Worm (Caenorhabditis elegans) whole organism, L1 larva: ENCODE results near the gene T02G5.3.
A peak's percentile ranks its signal among the peaks of the same experiment; 100 is the strongest.

Experiments used
- C04F5.9 ChIP-seq: sonication (generic microtip); optimal IDR thresholded peaks from 2 replicates; lab custom pipeline; 2016; ENCODE audit warnings: missing genetic modification characterization, missing compliant biosample characterization
- C16A3.4 ChIP-seq: fragments of 150-350 bp; optimal IDR thresholded peaks from 2 replicates; lab custom pipeline; 2014; ENCODE audit warnings: missing biosample characterization, missing genetic modification characterization
- C34B4.2 ChIP-seq: sonication (generic microtip); optimal IDR thresholded peaks from 2 replicates; lab custom pipeline; 2017; ENCODE audit warnings: mild to moderate bottlenecking, missing genetic modification characterization, missing compliant biosample characterization
- F16B12.6 ChIP-seq: fragments of 150-350 bp; optimal IDR thresholded peaks from 2 replicates; lab custom pipeline; 2014; ENCODE audit warnings: missing biosample characterization, missing genetic modification characterization
- aly-2 ChIP-seq: fragments of 150-350 bp; optimal IDR thresholded peaks from 2 replicates; lab custom pipeline; 2014; ENCODE audit warnings: missing biosample characterization, missing genetic modification characterization
- ama-1 ChIP-seq: fragments of 150-350 bp; optimal IDR thresholded peaks from 2 replicates; lab custom pipeline; 2014
- blmp-1 ChIP-seq: fragments of 150-350 bp; optimal IDR thresholded peaks from 2 replicates; lab custom pipeline; 2014; ENCODE audit warnings: missing biosample characterization, missing genetic modification characterization
- ceh-63 ChIP-seq: fragments of 200-800 bp; sonication (Bioruptor generic); optimal IDR thresholded peaks from 2 replicates; lab custom pipeline; 2018; ENCODE audit warnings: mild to moderate bottlenecking, missing genetic modification characterization, missing compliant biosample characterization
- ceh-8 ChIP-seq: fragments of 200-800 bp; sonication (Bioruptor generic); optimal IDR thresholded peaks from 2 replicates; lab custom pipeline; 2018; ENCODE audit warnings: mild to moderate bottlenecking, missing genetic modification characterization, moderate library complexity, missing compliant biosample characterization
- ces-1 ChIP-seq: fragments of 150-350 bp; optimal IDR thresholded peaks from 2 replicates; lab custom pipeline; 2014; ENCODE audit warnings: missing biosample characterization, missing genetic modification reagents, missing genetic modification characterization
- dpl-1 ChIP-seq, 3 experiments: fragments of 150-350 bp in 2 of 3; sonication (generic microtip) in 1 of 3; optimal IDR thresholded peaks; 2 replicates each; lab custom pipeline; 2014 to 2017; ENCODE audit warnings: missing biosample characterization in 3 of 3, missing genetic modification characterization in 3 of 3, missing genetic modification reagents in 3 of 3
- dsc-1 ChIP-seq: sonication (generic microtip); optimal IDR thresholded peaks from 2 replicates; lab custom pipeline; 2016; ENCODE audit warnings: mild to moderate bottlenecking, missing genetic modification characterization, missing compliant biosample characterization
- efl-1 ChIP-seq, 4 experiments: fragments of 150-350 bp; optimal IDR thresholded peaks in 3 of 4; peaks in 1 of 4; 1 replicate in 1 of 4; 2 replicates in 3 of 4; lab custom pipeline; 2014; ENCODE audit warnings: missing biosample characterization in 2 of 4, missing genetic modification characterization in 2 of 4, missing genetic modification reagents in 2 of 4
- egl-27 ChIP-seq, 2 experiments: fragments of 150-350 bp in 1 of 2; sonication (generic microtip); optimal IDR thresholded peaks; 3 replicates each; lab custom pipeline; 2017 to 2018; ENCODE audit warnings: missing biosample characterization in 2 of 2, missing genetic modification characterization in 2 of 2, missing genetic modification reagents in 2 of 2
- elt-2 ChIP-seq: sonication (generic microtip); optimal IDR thresholded peaks from 2 replicates; lab custom pipeline; 2016; ENCODE audit warnings: missing genetic modification characterization, mild to moderate bottlenecking, inconsistent platforms, missing compliant biosample characterization, missing genetic modification reagents
- ets-5 ChIP-seq: fragments of 200-800 bp; sonication (Bioruptor generic); IDR thresholded peaks from 2 replicates; pipeline ENCODE4 v1.3.6; 2022; ENCODE audit warnings: missing genetic modification characterization, missing compliant biosample characterization
- fkh-10 ChIP-seq: sonication (generic microtip); optimal IDR thresholded peaks from 2 replicates; lab custom pipeline; 2017; ENCODE audit warnings: missing biosample characterization, missing genetic modification reagents, missing genetic modification characterization
- fkh-4 ChIP-seq: sonication (generic microtip); optimal IDR thresholded peaks from 2 replicates; lab custom pipeline; 2016; ENCODE audit warnings: missing compliant biosample characterization, missing genetic modification characterization, borderline replicate concordance
- fkh-8 ChIP-seq: sonication (generic microtip); optimal IDR thresholded peaks from 2 replicates; lab custom pipeline; 2016; ENCODE audit warnings: mild to moderate bottlenecking, missing genetic modification characterization, missing compliant biosample characterization
- hpl-2 ChIP-seq: fragments of 150-350 bp; optimal IDR thresholded peaks from 2 replicates; lab custom pipeline; 2014; ENCODE audit warnings: missing biosample characterization, missing genetic modification reagents, missing genetic modification characterization
- isw-1 ChIP-seq: fragments of 200-800 bp; sonication (Bioruptor generic); IDR thresholded peaks from 2 replicates; pipeline ENCODE4 v1.3.6; 2022; ENCODE audit warnings: missing genetic modification characterization, missing compliant biosample characterization
- lin-13 ChIP-seq: fragments of 150-350 bp; optimal IDR thresholded peaks from 2 replicates; lab custom pipeline; 2014; ENCODE audit warnings: missing biosample characterization, missing genetic modification reagents, missing genetic modification characterization
- lin-14 ChIP-seq: fragments of 200-800 bp; sonication (Bioruptor generic); optimal IDR thresholded peaks from 2 replicates; lab custom pipeline; 2018; ENCODE audit warnings: mild to moderate bottlenecking, missing genetic modification characterization, moderate library complexity, missing compliant biosample characterization
- lin-15B ChIP-seq: fragments of 150-350 bp; sonication (generic microtip); optimal IDR thresholded peaks from 3 replicates; lab custom pipeline; 2014; ENCODE audit warnings: missing biosample characterization, missing genetic modification characterization
- lin-39 ChIP-seq: fragments of 150-350 bp; optimal IDR thresholded peaks from 2 replicates; lab custom pipeline; 2014; ENCODE audit warnings: missing biosample characterization, missing genetic modification reagents, missing genetic modification characterization
- lir-3 ChIP-seq: sonication (generic microtip); optimal IDR thresholded peaks from 2 replicates; lab custom pipeline; 2016; ENCODE audit warnings: mild to moderate bottlenecking, missing genetic modification characterization, moderate library complexity, missing compliant biosample characterization; ENCODE audit not compliant: poor library complexity
- lsy-2 ChIP-seq, 2 experiments: fragments of 150-350 bp; optimal IDR thresholded peaks; 2 replicates each; lab custom pipeline; 2014; ENCODE audit warnings: missing biosample characterization in 2 of 2, missing genetic modification characterization in 2 of 2
- mdl-1 ChIP-seq, 2 experiments: fragments of 150-350 bp; optimal IDR thresholded peaks; 2 replicates each; lab custom pipeline; 2014 to 2017; ENCODE audit warnings: missing biosample characterization in 2 of 2, missing genetic modification characterization in 2 of 2, inconsistent platforms in 1 of 2
- mep-1 ChIP-seq: fragments of 150-350 bp; optimal IDR thresholded peaks from 2 replicates; lab custom pipeline; 2014; ENCODE audit warnings: missing biosample characterization, missing genetic modification characterization
- nhr-12 ChIP-seq: sonication (generic microtip); optimal IDR thresholded peaks from 2 replicates; lab custom pipeline; 2017; ENCODE audit warnings: missing biosample characterization, missing genetic modification characterization
- nhr-19 ChIP-seq: fragments of 200-800 bp; sonication (Bioruptor generic); conservative IDR thresholded peaks from 2 replicates; pipeline ENCODE4 v1.3.6; 2022; ENCODE audit warnings: missing genetic modification characterization, missing compliant biosample characterization
- nhr-237 ChIP-seq: fragments of 150-350 bp; optimal IDR thresholded peaks from 2 replicates; lab custom pipeline; 2014; ENCODE audit warnings: missing biosample characterization, missing genetic modification characterization
- nhr-47 ChIP-seq: sonication (generic microtip); optimal IDR thresholded peaks from 2 replicates; lab custom pipeline; 2016; ENCODE audit warnings: mild to moderate bottlenecking, missing genetic modification characterization, moderate library complexity, missing compliant biosample characterization
- nhr-71 ChIP-seq: sonication (generic microtip); optimal IDR thresholded peaks from 2 replicates; lab custom pipeline; 2016; ENCODE audit warnings: mild to moderate bottlenecking, missing genetic modification characterization, moderate library complexity, missing compliant biosample characterization
- nhr-76 ChIP-seq: sonication (generic microtip); optimal IDR thresholded peaks from 2 replicates; lab custom pipeline; 2017; ENCODE audit warnings: missing biosample characterization, missing genetic modification characterization
- nhr-77 ChIP-seq: fragments of 150-350 bp; optimal IDR thresholded peaks from 2 replicates; lab custom pipeline; 2014; ENCODE audit warnings: missing biosample characterization, missing genetic modification characterization
- nhr-84 ChIP-seq: sonication (generic microtip); optimal IDR thresholded peaks from 2 replicates; lab custom pipeline; 2017; ENCODE audit warnings: missing biosample characterization, missing genetic modification characterization
- nhr-85 ChIP-seq: sonication (generic microtip); peaks from one replicate; lab custom pipeline; 2016; ENCODE audit warnings: missing genetic modification characterization, inconsistent platforms, missing compliant biosample characterization
- nhr-90 ChIP-seq: sonication (generic microtip); optimal IDR thresholded peaks from 2 replicates; lab custom pipeline; 2016; ENCODE audit warnings: mild to moderate bottlenecking, missing genetic modification characterization, missing compliant biosample characterization; ENCODE audit not compliant: poor library complexity
- pag-3 ChIP-seq: sonication (generic microtip); optimal IDR thresholded peaks from 2 replicates; lab custom pipeline; 2017; ENCODE audit warnings: missing genetic modification characterization, mild to moderate bottlenecking, missing compliant biosample characterization, antibody characterized with exemption, borderline replicate concordance; ENCODE audit not compliant: insufficient read depth
- pqm-1 ChIP-seq: sonication (generic microtip); optimal IDR thresholded peaks from 3 replicates; lab custom pipeline; 2017; ENCODE audit warnings: missing biosample characterization, missing genetic modification characterization
- skn-1 ChIP-seq: fragments of 150-350 bp; optimal IDR thresholded peaks from 2 replicates; lab custom pipeline; 2014; ENCODE audit warnings: missing biosample characterization, missing genetic modification characterization
- snu-23 ChIP-seq: sonication (generic microtip); optimal IDR thresholded peaks from 2 replicates; lab custom pipeline; 2016; ENCODE audit warnings: missing genetic modification characterization, missing compliant biosample characterization
- tbx-2 ChIP-seq: sonication (generic microtip); optimal IDR thresholded peaks from 2 replicates; lab custom pipeline; 2016; ENCODE audit warnings: missing genetic modification characterization, missing compliant biosample characterization
- unc-62 ChIP-seq: fragments of 150-350 bp; optimal IDR thresholded peaks from 2 replicates; lab custom pipeline; 2014; ENCODE audit warnings: missing biosample characterization, missing genetic modification reagents, missing genetic modification characterization
- unc-86 ChIP-seq: sonication (generic microtip); optimal IDR thresholded peaks from 2 replicates; lab custom pipeline; 2016; ENCODE audit warnings: missing genetic modification characterization, missing compliant biosample characterization
- unc-98 ChIP-seq: fragments of 200-800 bp; sonication (Bioruptor generic); IDR thresholded peaks from 2 replicates; pipeline ENCODE4 v1.3.6; 2022; ENCODE audit warnings: missing genetic modification characterization, missing compliant biosample characterization
- zag-1 ChIP-seq: fragments of 150-350 bp; optimal IDR thresholded peaks from 2 replicates; lab custom pipeline; 2014; ENCODE audit warnings: missing biosample characterization, missing genetic modification characterization
- ztf-4 ChIP-seq: fragments of 150-350 bp; optimal IDR thresholded peaks from 2 replicates; lab custom pipeline; 2014; ENCODE audit warnings: missing biosample characterization, missing genetic modification characterization

T02G5.3 gene

DNA sequence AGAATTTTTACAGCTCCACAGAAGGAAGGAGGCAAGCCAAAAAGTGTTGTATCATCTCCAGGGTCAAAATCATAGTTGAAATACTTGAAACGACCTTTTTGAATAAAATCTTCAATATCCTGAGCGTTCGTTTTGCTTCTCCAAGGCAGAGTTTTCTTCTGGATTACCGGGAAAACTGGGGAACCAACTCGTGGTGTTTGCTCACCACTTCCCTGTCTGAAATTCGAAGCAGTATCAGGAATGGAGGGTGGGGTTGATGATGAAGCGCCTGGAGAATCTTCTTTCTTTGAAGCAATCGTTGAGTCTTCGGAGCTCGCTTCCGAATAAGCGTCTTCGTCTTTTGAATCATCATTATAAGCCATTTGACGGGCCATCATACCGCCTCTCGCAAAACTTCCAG lies 9.9 kb downstream of the T02G5.3 start:
- TF ChIP-seq dsc-1 (tag; lab: Kevin White, UChicago) (no peak), tbx-2 (no peak), unc-62 (GFP tag; lab: Kevin White, UChicago) (no peak)

DNA sequence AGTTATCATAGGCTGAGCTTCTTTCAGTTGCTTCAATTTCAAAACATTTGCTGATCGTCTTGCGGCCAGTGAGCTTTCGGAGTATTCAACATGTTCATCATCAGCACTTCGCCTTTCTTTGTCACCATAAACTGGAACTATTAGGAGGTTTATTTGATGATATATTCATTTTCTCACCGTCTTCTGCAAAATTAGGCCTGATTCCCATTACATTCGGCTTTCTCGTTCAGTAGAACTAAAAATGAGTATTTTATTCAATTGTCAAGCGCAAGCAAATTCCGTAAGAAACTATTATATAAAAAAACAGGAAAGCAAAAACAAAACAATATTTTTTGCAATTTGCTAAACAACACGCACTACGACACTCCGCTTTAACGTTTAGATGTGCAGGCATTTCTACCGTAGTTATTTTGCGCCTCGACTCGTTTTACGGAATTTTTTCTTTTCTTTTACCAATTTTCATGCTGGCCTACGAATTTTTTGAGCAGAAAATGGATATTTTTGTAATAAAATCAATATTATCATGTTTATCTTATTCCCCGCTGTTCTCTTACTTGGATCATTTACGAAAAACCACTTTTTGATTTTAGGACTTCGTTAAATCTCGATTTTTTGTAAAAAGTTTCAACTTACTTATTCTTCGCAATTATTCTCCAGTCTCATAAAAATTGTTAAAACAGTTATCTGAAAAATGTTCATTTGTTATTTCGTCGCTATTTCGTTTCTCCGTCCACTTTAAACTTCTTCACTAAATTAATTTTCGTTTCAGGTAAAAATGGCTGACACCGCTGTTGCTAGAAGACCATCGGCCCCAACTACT lies 11.8 kb downstream of the T02G5.3 start, which contains the start of the genes farl-11 and rpl-33:
Gene farl-11 (minus strand): TSS at position 242 of the 820 bp plus-strand sequence.
Gene rpl-33 (plus strand): TSS at position 770 of the 820 bp plus-strand sequence.
- TF ChIP-seq isw-1 (GFP tag; lab: Robert Waterston, UW) = peak; percentile 80
- TF ChIP-seq nhr-19 (GFP tag; lab: Robert Waterston, UW) = peak; percentile 77
- TF ChIP-seq lin-15B (tag; lab: Kevin White, UChicago) = peak; percentile 98
- no peak for TF ChIP-seq nhr-12 (tag; lab: Kevin White, UChicago)
- TF ChIP-seq pqm-1 (tag; lab: Kevin White, UChicago) = no peak
- no peak for TF ChIP-seq ceh-8 (GFP tag; lab: Kevin White, UChicago)
- TF ChIP-seq fkh-4 (tag; lab: Kevin White, UChicago) = no peak
- no peak for TF ChIP-seq ceh-63 (GFP tag; lab: Kevin White, UChicago)
- TF ChIP-seq nhr-237 (tag; lab: Kevin White, UChicago) = peak; percentile 87
- TF ChIP-seq nhr-47 (tag; lab: Kevin White, UChicago) = peak; percentile 83
- TF ChIP-seq fkh-8 (tag; lab: Kevin White, UChicago) = peak; percentile 85
- TF ChIP-seq skn-1 = peak; percentile 93
- peak; percentile 98 to 100 for TF ChIP-seq lsy-2 (tag; optimal IDR thresholded peaks at IDR 0.05; lab: Kevin White, UChicago)
- peak; percentile 96 for TF ChIP-seq mep-1 (tag; lab: Kevin White, UChicago)
- peak; percentile 62 for TF ChIP-seq ama-1 (lab: Kevin White, UChicago)
- peak; percentile 77 for TF ChIP-seq aly-2 (tag; lab: Kevin White, UChicago)
- no peak for TF ChIP-seq zag-1 (tag; lab: Kevin White, UChicago)
- TF ChIP-seq tbx-2 = peak; percentile 81
- TF ChIP-seq lin-13 (GFP tag; lab: Kevin White, UChicago) = peak; percentile 79
- no peak for TF ChIP-seq nhr-76
- TF ChIP-seq mdl-1 (tag; optimal IDR thresholded peaks at IDR 0.05; lab: Kevin White, UChicago) = peak in 1 of 2 experiments; percentile 65
- peak; percentile 30 for TF ChIP-seq lin-39 (tag; lab: Kevin White, UChicago)
- no peak for TF ChIP-seq unc-62 (GFP tag; lab: Kevin White, UChicago)
- TF ChIP-seq unc-98 = no peak
- TF ChIP-seq C04F5.9 (tag; lab: Kevin White, UChicago) = peak; percentile 58
- peak; percentile 52 for TF ChIP-seq hpl-2
- no peak for TF ChIP-seq ces-1 (GFP tag; lab: Kevin White, UChicago)
- TF ChIP-seq nhr-77 = peak; percentile 80
- peak; percentile 58 for TF ChIP-seq lir-3 (tag; lab: Kevin White, UChicago)
- peak; percentile 68 for TF ChIP-seq nhr-90 (tag; lab: Kevin White, UChicago)
- no peak for TF ChIP-seq egl-27 (tag; optimal IDR thresholded peaks at IDR 0.05; lab: Kevin White, UChicago)
- TF ChIP-seq F16B12.6 (tag; lab: Kevin White, UChicago) = peak; percentile 70
- TF ChIP-seq C34B4.2 (tag; lab: Kevin White, UChicago) = no peak
- peak; percentile 84 to 86 for TF ChIP-seq efl-1 (optimal IDR thresholded peaks at IDR 0.05; lab: Kevin White, UChicago)
- peak; percentile 79 to 97 for TF ChIP-seq efl-1 (GFP tag; optimal IDR thresholded peaks at IDR 0.05 in 1 of 2; lab: Kevin White, UChicago)
- TF ChIP-seq ets-5 (GFP tag; lab: Robert Waterston, UW) = no peak
- TF ChIP-seq nhr-71 = peak; percentile 87
- peak; percentile 68 for TF ChIP-seq unc-86
- TF ChIP-seq snu-23 = peak; percentile 92
- TF ChIP-seq C16A3.4 (tag; lab: Kevin White, UChicago) = peak; percentile 95
- TF ChIP-seq dpl-1 (GFP tag; optimal IDR thresholded peaks at IDR 0.05; lab: Kevin White, UChicago) = peak; percentile 75 to 83 (median 81)
- no peak for TF ChIP-seq ztf-4 (tag; lab: Kevin White, UChicago)
- TF ChIP-seq fkh-10 (GFP tag; lab: Kevin White, UChicago) = peak; percentile 33
- peak; percentile 15 for TF ChIP-seq elt-2 (tag; lab: Kevin White, UChicago)
- TF ChIP-seq nhr-84 (tag; lab: Kevin White, UChicago) = no peak
- peak; percentile 84 for TF ChIP-seq blmp-1 (tag; lab: Kevin White, UChicago)
- peak; percentile 85 for TF ChIP-seq lin-14 (GFP tag; lab: Kevin White, UChicago)
- TF ChIP-seq pag-3 (tag; lab: Kevin White, UChicago) = no peak
- TF ChIP-seq nhr-85 (tag; lab: Kevin White, UChicago) = peak; percentile 90
